Worm (Caenorhabditis elegans) whole organism, L1 larva: ENCODE measurements around the gene srsx-29.

Source experiments
- aha-1 ChIP-seq: fragments of 150-350 bp; optimal IDR thresholded peaks from 2 replicates; lab custom pipeline; 2014; ENCODE audit warnings: missing biosample characterization, missing genetic modification characterization
- aly-2 ChIP-seq: fragments of 150-350 bp; optimal IDR thresholded peaks from 2 replicates; lab custom pipeline; 2014; ENCODE audit warnings: missing biosample characterization, missing genetic modification characterization
- ama-1 ChIP-seq: fragments of 150-350 bp; optimal IDR thresholded peaks from 2 replicates; lab custom pipeline; 2014
- blmp-1 ChIP-seq: fragments of 150-350 bp; optimal IDR thresholded peaks from 2 replicates; lab custom pipeline; 2014; ENCODE audit warnings: missing biosample characterization, missing genetic modification characterization
- ceh-82 ChIP-seq, 3 experiments: fragments of 150-350 bp in 1 of 3; sonication (generic microtip) in 2 of 3; optimal IDR thresholded peaks; 2 replicates each; lab custom pipeline; 2014 to 2017; ENCODE audit warnings: missing biosample characterization in 3 of 3, missing genetic modification characterization in 3 of 3
- ceh-88 ChIP-seq: fragments of 200-800 bp; sonication (Bioruptor generic); IDR thresholded peaks from 2 replicates; pipeline ENCODE4 v1.3.6; 2022; ENCODE audit warnings: missing genetic modification characterization, missing compliant biosample characterization
- ces-1 ChIP-seq: fragments of 150-350 bp; optimal IDR thresholded peaks from 2 replicates; lab custom pipeline; 2014; ENCODE audit warnings: missing biosample characterization, missing genetic modification reagents, missing genetic modification characterization
- efl-1 ChIP-seq, 4 experiments: fragments of 150-350 bp; optimal IDR thresholded peaks in 3 of 4; peaks in 1 of 4; 1 replicate in 1 of 4; 2 replicates in 3 of 4; lab custom pipeline; 2014; ENCODE audit warnings: missing biosample characterization in 2 of 4, missing genetic modification characterization in 2 of 4, missing genetic modification reagents in 2 of 4
- efl-3 ChIP-seq: fragments of 200-800 bp; sonication (Bioruptor generic); optimal IDR thresholded peaks from 2 replicates; lab custom pipeline; 2018; ENCODE audit warnings: mild to moderate bottlenecking, missing genetic modification characterization, missing compliant biosample characterization
- egl-13 ChIP-seq: sonication (generic microtip); optimal IDR thresholded peaks from 2 replicates; lab custom pipeline; 2016; ENCODE audit warnings: missing genotype, missing genetic modification reagents, missing genetic modification characterization, missing compliant biosample characterization
- egl-27 ChIP-seq, 2 experiments: fragments of 150-350 bp in 1 of 2; sonication (generic microtip); optimal IDR thresholded peaks; 3 replicates each; lab custom pipeline; 2017 to 2018; ENCODE audit warnings: missing biosample characterization in 2 of 2, missing genetic modification characterization in 2 of 2, missing genetic modification reagents in 2 of 2
- elt-2 ChIP-seq: sonication (generic microtip); optimal IDR thresholded peaks from 2 replicates; lab custom pipeline; 2016; ENCODE audit warnings: missing genetic modification characterization, mild to moderate bottlenecking, inconsistent platforms, missing compliant biosample characterization, missing genetic modification reagents
- fos-1 ChIP-seq: fragments of 150-350 bp; optimal IDR thresholded peaks from 2 replicates; lab custom pipeline; 2014; ENCODE audit warnings: missing biosample characterization, missing genetic modification characterization
- grh-1 ChIP-seq: fragments of 200-800 bp; sonication (Bioruptor generic); IDR thresholded peaks from 2 replicates; pipeline ENCODE4 v1.3.6; 2022; ENCODE audit warnings: missing genetic modification reagents, missing genetic modification characterization, missing compliant biosample characterization
- irx-1 ChIP-seq: sonication (generic microtip); optimal IDR thresholded peaks from 2 replicates; lab custom pipeline; 2016; ENCODE audit warnings: missing genetic modification characterization, missing compliant biosample characterization
- lin-35 ChIP-seq, 2 experiments: fragments of 150-350 bp; optimal IDR thresholded peaks; 2 replicates each; lab custom pipeline; 2014; ENCODE audit warnings: missing biosample characterization in 2 of 2, missing genetic modification characterization in 2 of 2, missing genetic modification reagents in 2 of 2
- lin-39 ChIP-seq: fragments of 150-350 bp; optimal IDR thresholded peaks from 2 replicates; lab custom pipeline; 2014; ENCODE audit warnings: missing biosample characterization, missing genetic modification reagents, missing genetic modification characterization
- lir-3 ChIP-seq: sonication (generic microtip); optimal IDR thresholded peaks from 2 replicates; lab custom pipeline; 2016; ENCODE audit warnings: mild to moderate bottlenecking, missing genetic modification characterization, moderate library complexity, missing compliant biosample characterization; ENCODE audit not compliant: poor library complexity
- lsy-2 ChIP-seq, 2 experiments: fragments of 150-350 bp; optimal IDR thresholded peaks; 2 replicates each; lab custom pipeline; 2014; ENCODE audit warnings: missing biosample characterization in 2 of 2, missing genetic modification characterization in 2 of 2
- mab-9 ChIP-seq: fragments of 200-800 bp; sonication (Bioruptor generic); IDR thresholded peaks from 2 replicates; pipeline ENCODE4 v1.3.6; 2022; ENCODE audit warnings: missing genetic modification reagents, missing genetic modification characterization, missing compliant biosample characterization
- mdl-1 ChIP-seq, 2 experiments: fragments of 150-350 bp; optimal IDR thresholded peaks; 2 replicates each; lab custom pipeline; 2014 to 2017; ENCODE audit warnings: missing biosample characterization in 2 of 2, missing genetic modification characterization in 2 of 2, inconsistent platforms in 1 of 2
- mep-1 ChIP-seq: fragments of 150-350 bp; optimal IDR thresholded peaks from 2 replicates; lab custom pipeline; 2014; ENCODE audit warnings: missing biosample characterization, missing genetic modification characterization
- nhr-19 ChIP-seq: fragments of 200-800 bp; sonication (Bioruptor generic); conservative IDR thresholded peaks from 2 replicates; pipeline ENCODE4 v1.3.6; 2022; ENCODE audit warnings: missing genetic modification characterization, missing compliant biosample characterization
- nhr-237 ChIP-seq: fragments of 150-350 bp; optimal IDR thresholded peaks from 2 replicates; lab custom pipeline; 2014; ENCODE audit warnings: missing biosample characterization, missing genetic modification characterization
- nhr-28 ChIP-seq: fragments of 150-350 bp; optimal IDR thresholded peaks from 2 replicates; lab custom pipeline; 2014; ENCODE audit warnings: missing biosample characterization, missing genetic modification characterization
- nhr-47 ChIP-seq: sonication (generic microtip); optimal IDR thresholded peaks from 2 replicates; lab custom pipeline; 2016; ENCODE audit warnings: mild to moderate bottlenecking, missing genetic modification characterization, moderate library complexity, missing compliant biosample characterization
- nhr-71 ChIP-seq: sonication (generic microtip); optimal IDR thresholded peaks from 2 replicates; lab custom pipeline; 2016; ENCODE audit warnings: mild to moderate bottlenecking, missing genetic modification characterization, moderate library complexity, missing compliant biosample characterization
- nhr-76 ChIP-seq: sonication (generic microtip); optimal IDR thresholded peaks from 2 replicates; lab custom pipeline; 2017; ENCODE audit warnings: missing biosample characterization, missing genetic modification characterization
- nhr-84 ChIP-seq: sonication (generic microtip); optimal IDR thresholded peaks from 2 replicates; lab custom pipeline; 2017; ENCODE audit warnings: missing biosample characterization, missing genetic modification characterization
- nhr-85 ChIP-seq: sonication (generic microtip); peaks from one replicate; lab custom pipeline; 2016; ENCODE audit warnings: missing genetic modification characterization, inconsistent platforms, missing compliant biosample characterization
- pag-3 ChIP-seq: sonication (generic microtip); optimal IDR thresholded peaks from 2 replicates; lab custom pipeline; 2017; ENCODE audit warnings: missing genetic modification characterization, mild to moderate bottlenecking, missing compliant biosample characterization, antibody characterized with exemption, borderline replicate concordance; ENCODE audit not compliant: insufficient read depth
- pqm-1 ChIP-seq: sonication (generic microtip); optimal IDR thresholded peaks from 3 replicates; lab custom pipeline; 2017; ENCODE audit warnings: missing biosample characterization, missing genetic modification characterization
- rnt-1 ChIP-seq: sonication (generic microtip); optimal IDR thresholded peaks from 2 replicates; lab custom pipeline; 2016; ENCODE audit warnings: mild to moderate bottlenecking, missing genetic modification characterization, moderate library complexity, missing compliant biosample characterization
- skn-1 ChIP-seq: fragments of 150-350 bp; optimal IDR thresholded peaks from 2 replicates; lab custom pipeline; 2014; ENCODE audit warnings: missing biosample characterization, missing genetic modification characterization
- snpc-4 ChIP-seq: fragments of 150-350 bp; optimal IDR thresholded peaks from 2 replicates; lab custom pipeline; 2014; ENCODE audit warnings: missing biosample characterization, missing genetic modification characterization
- snu-23 ChIP-seq: sonication (generic microtip); optimal IDR thresholded peaks from 2 replicates; lab custom pipeline; 2016; ENCODE audit warnings: missing genetic modification characterization, missing compliant biosample characterization
- sox-4 ChIP-seq: sonication (generic microtip); optimal IDR thresholded peaks from 2 replicates; lab custom pipeline; 2016; ENCODE audit warnings: missing genetic modification characterization, missing compliant biosample characterization
- unc-62 ChIP-seq: fragments of 150-350 bp; optimal IDR thresholded peaks from 2 replicates; lab custom pipeline; 2014; ENCODE audit warnings: missing biosample characterization, missing genetic modification reagents, missing genetic modification characterization
- unc-86 ChIP-seq: sonication (generic microtip); optimal IDR thresholded peaks from 2 replicates; lab custom pipeline; 2016; ENCODE audit warnings: missing genetic modification characterization, missing compliant biosample characterization
- vab-15 ChIP-seq: sonication (generic microtip); optimal IDR thresholded peaks from 2 replicates; lab custom pipeline; 2017; ENCODE audit warnings: missing genotype, mild to moderate bottlenecking, missing genetic modification characterization, missing compliant biosample characterization
- xbp-1 ChIP-seq: sonication (generic microtip); optimal IDR thresholded peaks from 2 replicates; lab custom pipeline; 2016; ENCODE audit warnings: missing genetic modification characterization, missing compliant biosample characterization
- zag-1 ChIP-seq: fragments of 150-350 bp; optimal IDR thresholded peaks from 2 replicates; lab custom pipeline; 2014; ENCODE audit warnings: missing biosample characterization, missing genetic modification characterization
- zip-4 ChIP-seq: fragments of 200-800 bp; sonication (Bioruptor generic); optimal IDR thresholded peaks from 2 replicates; lab custom pipeline; 2018; ENCODE audit warnings: mild to moderate bottlenecking, missing genetic modification characterization, moderate library complexity, missing compliant biosample characterization

Gene srsx-29

ce11 chrV:10160954-10161353 lies 6.2 kb downstream of the srsx-29 start, which contains the start of gene C51E3.10:
C51E3.10 (minus strand) TSS chrV:10161134.
- TF ChIP-seq lin-35 (GFP tag; optimal IDR thresholded peaks at IDR 0.05; lab: Kevin White, UChicago), result peak in 1 of 2 experiments; percentile 12
- TF ChIP-seq ama-1 (lab: Kevin White, UChicago), result no peak
- no peak for TF ChIP-seq sox-4 (tag; lab: Kevin White, UChicago)
- TF ChIP-seq unc-62, result no peak
- no peak for TF ChIP-seq lir-3 (tag; lab: Kevin White, UChicago)
- peak; percentile 59 for TF ChIP-seq elt-2 (tag; lab: Kevin White, UChicago)

ce11 chrV:10166368-10166767 lies 11.6 kb downstream of the srsx-29 start, which contains the start of gene C51E3.6:
C51E3.6 (minus strand) TSS chrV:10166468.
- TF ChIP-seq unc-62, result no peak
- no peak for TF ChIP-seq nhr-84 (tag; lab: Kevin White, UChicago)
- TF ChIP-seq lsy-2 (tag; optimal IDR thresholded peaks at IDR 0.05; lab: Kevin White, UChicago), result no peak
- TF ChIP-seq nhr-71 (tag; lab: Kevin White, UChicago), result no peak
- TF ChIP-seq nhr-237 (tag; lab: Kevin White, UChicago), result no peak
- no peak for TF ChIP-seq aha-1 (tag; lab: Kevin White, UChicago)
- TF ChIP-seq nhr-76 (tag; lab: Kevin White, UChicago), result no peak
- no peak for TF ChIP-seq irx-1
- TF ChIP-seq zag-1 (tag; lab: Kevin White, UChicago), result no peak
- no peak for TF ChIP-seq efl-3 (GFP tag; lab: Kevin White, UChicago)
- TF ChIP-seq, all 84 proteins: peak for 0

ce11 chrV:10168870-10169269 lies 14.1 kb downstream of the srsx-29 start:
- peak in 1 of 2 experiments; percentile 16 for TF ChIP-seq lsy-2 (tag; optimal IDR thresholded peaks at IDR 0.05; lab: Kevin White, UChicago)
- TF ChIP-seq mdl-1 (tag; optimal IDR thresholded peaks at IDR 0.05; lab: Kevin White, UChicago), result no peak
- TF ChIP-seq zip-4 (GFP tag; lab: Kevin White, UChicago), result no peak
- TF ChIP-seq nhr-84 (tag; lab: Kevin White, UChicago), result no peak
- no peak for TF ChIP-seq egl-27 (tag; optimal IDR thresholded peaks at IDR 0.05; lab: Kevin White, UChicago)
- TF ChIP-seq lin-39 (tag; lab: Kevin White, UChicago), result no peak
- TF ChIP-seq lin-35 (GFP tag; optimal IDR thresholded peaks at IDR 0.05; lab: Kevin White, UChicago), result no peak
- TF ChIP-seq blmp-1 (tag; lab: Kevin White, UChicago), result no peak
- TF ChIP-seq pqm-1 (tag; lab: Kevin White, UChicago), result no peak
- TF ChIP-seq nhr-47 (tag; lab: Kevin White, UChicago), result peak; percentile 41
- TF ChIP-seq grh-1 (GFP tag; lab: Robert Waterston, UW), result no peak
- no peak for TF ChIP-seq sox-4 (tag; lab: Kevin White, UChicago)
- no peak for TF ChIP-seq skn-1
- TF ChIP-seq ceh-82 (tag; optimal IDR thresholded peaks at IDR 0.05; lab: Kevin White, UChicago), result no peak
- no peak for TF ChIP-seq fos-1
- peak; percentile 34 for TF ChIP-seq aly-2 (tag; lab: Kevin White, UChicago)
- TF ChIP-seq ces-1 (GFP tag; lab: Kevin White, UChicago), result no peak
- TF ChIP-seq mab-9 (GFP tag; lab: Robert Waterston, UW), result no peak
- TF ChIP-seq xbp-1, result no peak
- TF ChIP-seq nhr-28 (tag; lab: Kevin White, UChicago), result no peak
- no peak for TF ChIP-seq efl-1 (optimal IDR thresholded peaks at IDR 0.05; lab: Kevin White, UChicago)
- no peak for TF ChIP-seq efl-1 (GFP tag; optimal IDR thresholded peaks at IDR 0.05 in 1 of 2; lab: Kevin White, UChicago)
- peak; percentile 13 for TF ChIP-seq nhr-71 (tag; lab: Kevin White, UChicago)
- TF ChIP-seq nhr-85, result no peak
- TF ChIP-seq mep-1 (tag; lab: Kevin White, UChicago), result no peak
- no peak for TF ChIP-seq rnt-1 (tag; lab: Kevin White, UChicago)
- no peak for TF ChIP-seq nhr-19 (GFP tag; lab: Robert Waterston, UW)
- TF ChIP-seq snu-23, result no peak

ce11 chrV:10173653-10174052 lies 18.9 kb downstream of the srsx-29 start, which contains the start of gene egl-3:
egl-3 (minus strand) TSS chrV:10173753.
- TF ChIP-seq efl-3 (GFP tag; lab: Kevin White, UChicago) (no peak), grh-1 (GFP tag; lab: Robert Waterston, UW) (no peak), vab-15 (tag; lab: Kevin White, UChicago) (no peak), fos-1 (no peak), snpc-4 (tag; lab: Kevin White, UChicago) (no peak), nhr-71 (tag; lab: Kevin White, UChicago) (no peak), lsy-2 (tag; optimal IDR thresholded peaks at IDR 0.05; lab: Kevin White, UChicago) (no peak), ces-1 (GFP tag; lab: Kevin White, UChicago) (no peak), ceh-88 (GFP tag; lab: Robert Waterston, UW) (no peak), unc-86 (no peak), egl-13 (tag; lab: Kevin White, UChicago) (no peak), irx-1 (no peak), snu-23 (no peak), pag-3 (tag; lab: Kevin White, UChicago) (no peak), unc-62 (no peak), skn-1 (no peak)
- TF ChIP-seq, all 84 proteins: peak for 0
